Fruit fly (Drosophila melanogaster): ENCODE data around the gene CG13309.

The CG13309 gene

DNA sequence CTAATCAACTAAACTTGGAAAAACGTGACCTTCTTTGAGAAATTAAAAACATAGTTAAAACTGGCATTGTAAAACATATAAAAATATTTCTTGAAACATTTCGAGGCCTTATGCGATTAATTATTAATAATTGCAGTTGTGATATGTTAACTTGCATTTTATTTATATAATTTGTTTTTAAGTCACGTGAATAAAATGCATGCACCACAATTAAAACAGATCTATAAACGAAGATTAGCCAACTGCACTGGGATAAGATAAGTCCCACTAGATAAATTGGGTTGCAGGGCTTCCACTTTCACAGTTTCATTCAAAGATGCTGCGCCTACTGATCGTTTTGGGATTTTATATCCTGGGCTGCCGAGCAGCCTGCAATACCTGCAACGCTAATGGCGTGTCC lies at the start of gene CG13309:
CG13309 (plus strand) TSS at position 301 of the 400 bp plus-strand sequence.
- no peak for TF ChIP-seq ttk (optimal IDR thresholded peaks at IDR 0.05)
- no peak for TF ChIP-seq h (optimal IDR thresholded peaks at IDR 0.05)
- no peak for TF ChIP-seq Myc (optimal IDR thresholded peaks at IDR 0.05)
- no peak for TF ChIP-seq insv (optimal IDR thresholded peaks at IDR 0.05)
- TF ChIP-seq psq (optimal IDR thresholded peaks at IDR 0.05): no peak
- TF ChIP-seq Sin3A (optimal IDR thresholded peaks at IDR 0.05): no peak

DNA sequence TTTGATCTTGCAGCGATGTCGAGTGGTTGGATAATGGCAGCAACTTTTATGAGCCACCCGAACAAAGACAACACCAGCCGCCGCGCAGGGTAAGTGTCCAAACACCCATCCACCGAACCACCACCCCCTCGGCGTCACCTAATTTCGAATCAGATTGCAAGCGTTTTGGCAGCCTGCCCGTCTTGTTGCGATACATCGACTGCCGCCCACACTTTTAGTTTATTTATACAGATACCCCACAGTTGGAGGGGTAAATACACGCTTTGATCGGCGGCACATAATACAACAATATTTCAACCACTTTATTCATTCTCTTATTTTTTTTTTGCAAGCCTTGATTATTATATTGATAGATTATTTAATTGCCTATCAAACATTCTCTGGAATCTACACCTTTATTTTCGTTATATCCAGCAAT lies 47.1 kb upstream of the CG13309 start:
- TF ChIP-seq Sin3A (optimal IDR thresholded peaks at IDR 0.05) (no peak), ttk (optimal IDR thresholded peaks at IDR 0.05) (no peak), Myc (optimal IDR thresholded peaks at IDR 0.05) (no peak), insv (optimal IDR thresholded peaks at IDR 0.05) (no peak), psq (optimal IDR thresholded peaks at IDR 0.05) (no peak), h (optimal IDR thresholded peaks at IDR 0.05) (no peak)

DNA sequence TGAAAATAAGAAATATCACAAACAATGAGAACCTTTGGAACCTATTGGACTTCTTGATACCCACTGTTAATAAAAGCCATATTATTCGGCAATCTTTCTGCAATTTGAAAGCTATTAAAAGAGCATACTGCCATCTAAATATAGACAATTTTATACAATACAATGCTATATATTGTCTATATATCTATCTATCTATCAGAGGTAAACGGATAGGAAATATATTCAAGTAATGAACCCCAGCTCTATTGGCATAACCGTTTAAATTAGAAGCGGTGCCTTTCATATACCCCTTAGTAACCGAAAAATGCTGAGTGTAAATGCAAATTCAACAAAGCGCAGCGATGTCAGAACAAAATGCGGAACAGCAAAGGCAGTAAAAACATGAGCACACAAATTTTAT lies 46.4 kb upstream of the CG13309 start:
- TF ChIP-seq insv (optimal IDR thresholded peaks at IDR 0.05): no peak
- no peak for TF ChIP-seq ttk (optimal IDR thresholded peaks at IDR 0.05)
- no peak for TF ChIP-seq Myc (optimal IDR thresholded peaks at IDR 0.05)
- no peak for TF ChIP-seq h (optimal IDR thresholded peaks at IDR 0.05)
- no peak for TF ChIP-seq psq (optimal IDR thresholded peaks at IDR 0.05)
- TF ChIP-seq Sin3A (optimal IDR thresholded peaks at IDR 0.05): no peak

DNA sequence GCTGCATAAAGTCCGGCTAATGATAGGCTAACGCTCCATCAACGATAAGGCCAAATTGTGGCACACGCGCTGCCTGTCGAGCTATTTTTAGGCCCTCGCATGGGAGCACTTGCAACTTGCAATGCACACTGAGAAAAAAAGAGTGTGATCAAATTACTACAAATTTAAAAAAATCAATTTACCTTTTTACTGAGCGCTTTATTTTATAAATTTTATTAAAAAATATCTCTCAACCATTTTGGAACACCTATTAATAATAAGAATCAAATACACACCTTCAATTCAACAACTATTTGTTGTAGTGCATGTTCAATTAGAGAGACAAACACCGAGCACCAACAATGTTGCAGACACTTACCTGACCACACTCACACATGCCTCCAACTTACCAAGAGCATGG lies 44.7 kb upstream of the CG13309 start:
- TF ChIP-seq Myc (optimal IDR thresholded peaks at IDR 0.05): no peak
- no peak for TF ChIP-seq psq (optimal IDR thresholded peaks at IDR 0.05)
- no peak for TF ChIP-seq h (optimal IDR thresholded peaks at IDR 0.05)
- no peak for TF ChIP-seq ttk (optimal IDR thresholded peaks at IDR 0.05)
- TF ChIP-seq Sin3A (optimal IDR thresholded peaks at IDR 0.05): no peak
- no peak for TF ChIP-seq insv (optimal IDR thresholded peaks at IDR 0.05)

DNA sequence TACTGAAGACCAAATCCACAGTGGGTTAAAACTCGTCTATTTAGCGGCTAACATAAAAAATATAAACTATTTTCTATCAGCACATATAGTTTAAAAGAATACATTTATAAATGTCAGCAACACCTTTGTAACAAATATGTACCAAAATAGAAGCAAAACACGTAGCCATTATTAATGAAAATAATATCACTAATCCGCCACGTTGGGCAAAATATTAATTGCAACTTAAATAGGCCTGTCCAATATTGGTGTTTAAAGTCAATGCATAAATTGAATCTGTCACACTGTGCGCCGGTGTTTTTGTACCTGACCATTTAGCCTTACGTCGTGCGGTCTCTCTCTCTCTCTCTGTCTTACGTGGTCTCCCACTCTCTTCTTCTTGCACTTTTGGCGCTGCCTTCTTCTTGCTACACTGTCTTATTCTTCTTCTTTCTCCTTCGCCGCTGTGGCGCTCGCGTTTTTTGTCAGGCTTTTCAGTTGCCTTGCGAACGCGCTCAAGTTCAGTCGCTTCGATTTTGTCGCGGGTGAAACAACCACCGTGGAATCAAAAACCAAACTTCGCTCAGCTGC lies 44.1 kb upstream of the CG13309 start:
- no peak for TF ChIP-seq psq (optimal IDR thresholded peaks at IDR 0.05)
- TF ChIP-seq ttk (optimal IDR thresholded peaks at IDR 0.05): no peak
- no peak for TF ChIP-seq Myc (optimal IDR thresholded peaks at IDR 0.05)
- TF ChIP-seq insv (optimal IDR thresholded peaks at IDR 0.05): no peak
- TF ChIP-seq h (optimal IDR thresholded peaks at IDR 0.05): no peak

DNA sequence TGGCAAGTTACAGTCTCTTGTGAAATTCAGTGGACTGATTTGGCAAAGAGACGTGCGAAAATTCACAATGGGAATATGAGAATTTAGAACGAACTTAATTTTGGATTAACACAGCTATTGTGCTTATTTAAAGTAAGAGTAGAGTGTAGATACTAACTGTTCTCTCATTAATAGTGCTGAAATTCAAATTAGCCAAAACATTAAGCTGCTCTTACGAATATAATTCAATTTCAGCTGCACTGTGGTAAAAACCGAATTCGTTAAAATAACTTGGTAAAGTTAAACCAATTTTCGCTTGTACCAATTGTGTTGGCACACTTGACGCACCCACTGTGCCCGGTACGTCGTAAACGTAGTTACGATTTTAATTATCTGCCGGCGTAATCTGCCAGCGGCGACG lies 42.3 kb upstream of the CG13309 start:
- no peak for TF ChIP-seq ttk (optimal IDR thresholded peaks at IDR 0.05)
- TF ChIP-seq Myc (optimal IDR thresholded peaks at IDR 0.05): no peak
- TF ChIP-seq h (optimal IDR thresholded peaks at IDR 0.05): no peak
- TF ChIP-seq insv (optimal IDR thresholded peaks at IDR 0.05): no peak
- no peak for TF ChIP-seq psq (optimal IDR thresholded peaks at IDR 0.05)
- TF ChIP-seq Sin3A (optimal IDR thresholded peaks at IDR 0.05): no peak

DNA sequence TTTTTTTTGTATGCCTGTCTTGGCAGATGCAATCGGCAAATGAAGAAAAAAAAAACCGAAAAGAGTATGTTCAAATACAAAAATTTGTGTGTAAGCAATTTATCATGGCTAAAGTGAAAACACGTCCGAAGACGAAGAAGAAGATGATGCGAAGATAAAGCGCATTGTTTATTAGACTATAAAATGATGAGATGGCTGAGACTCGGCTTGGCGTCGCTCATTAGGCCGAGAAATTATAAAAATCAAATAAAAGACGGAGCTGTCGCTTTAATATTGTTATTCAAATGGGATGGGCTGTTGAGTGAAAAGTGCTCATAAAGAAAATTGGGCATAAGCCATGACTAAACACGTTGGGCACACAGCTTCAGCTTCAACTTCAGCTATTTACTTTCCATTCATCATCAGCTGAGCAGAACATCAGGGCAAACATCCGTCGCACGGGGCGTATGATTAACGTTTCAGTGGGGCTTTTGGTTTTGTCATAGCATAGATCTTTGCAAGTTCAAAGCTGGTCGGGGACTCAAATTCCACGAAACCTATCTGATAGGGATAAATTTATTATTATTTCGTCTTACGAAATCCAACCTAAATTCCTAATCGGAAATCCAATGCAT lies 39.5 kb upstream of the CG13309 start:
- TF ChIP-seq h (optimal IDR thresholded peaks at IDR 0.05) (no peak), Sin3A (optimal IDR thresholded peaks at IDR 0.05) (no peak), ttk (optimal IDR thresholded peaks at IDR 0.05) (no peak), Myc (optimal IDR thresholded peaks at IDR 0.05) (no peak), psq (optimal IDR thresholded peaks at IDR 0.05) (no peak), insv (optimal IDR thresholded peaks at IDR 0.05) (no peak)

DNA sequence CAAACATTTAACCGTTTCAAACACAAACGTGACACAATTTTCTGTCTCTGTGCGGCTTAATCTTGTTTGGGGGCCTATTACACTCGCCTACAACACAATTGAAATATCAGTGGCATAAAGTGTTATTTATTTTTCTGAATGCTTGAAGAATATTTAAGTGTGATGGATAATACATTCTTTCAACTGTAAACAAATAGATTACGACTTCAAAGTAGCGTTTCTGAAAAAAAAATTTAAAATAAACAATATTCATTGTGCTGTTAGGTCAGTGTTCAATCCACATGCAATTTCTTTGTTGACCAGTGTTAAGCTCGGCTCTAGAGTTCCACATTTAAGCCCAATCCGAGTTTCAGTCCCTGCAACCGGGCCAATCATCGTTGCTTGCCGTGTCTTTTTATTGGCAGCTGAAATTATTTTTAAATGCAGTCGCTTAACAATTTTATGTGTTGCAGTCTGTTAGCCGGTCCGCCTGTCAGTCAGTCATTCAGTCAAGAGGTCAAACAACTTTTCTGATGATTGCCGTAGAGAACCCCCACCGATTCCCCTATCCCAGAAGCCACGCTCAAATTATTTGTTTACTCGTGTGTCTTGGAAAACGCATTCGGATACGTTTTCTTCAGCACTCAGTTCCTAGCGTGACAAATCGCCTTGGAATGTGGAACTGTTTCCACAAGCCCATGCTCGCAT lies 37.1 kb upstream of the CG13309 start:
- TF ChIP-seq psq (optimal IDR thresholded peaks at IDR 0.05) (no peak), insv (optimal IDR thresholded peaks at IDR 0.05) (no peak), ttk (optimal IDR thresholded peaks at IDR 0.05) (no peak), h (optimal IDR thresholded peaks at IDR 0.05) (no peak), Myc (optimal IDR thresholded peaks at IDR 0.05) (no peak)

DNA sequence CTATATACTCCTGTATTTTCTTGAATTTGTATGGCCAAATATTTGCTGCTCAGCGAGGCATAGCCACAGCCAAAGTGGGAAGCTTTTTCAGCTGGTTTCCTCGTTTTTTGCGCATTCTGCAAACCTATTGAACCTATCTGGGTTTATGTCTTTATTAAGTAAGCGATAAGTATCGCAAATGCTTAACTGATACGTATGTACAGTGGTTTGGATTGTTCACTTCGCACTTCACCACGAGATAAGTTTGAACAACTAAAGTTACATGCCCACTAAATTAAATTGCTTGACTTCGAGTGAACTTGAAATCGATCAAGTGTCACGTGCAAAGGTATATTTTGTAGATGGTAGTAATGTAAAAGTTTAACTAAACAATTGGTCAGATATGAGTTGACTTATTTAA lies 36.5 kb upstream of the CG13309 start:
- TF ChIP-seq ttk (optimal IDR thresholded peaks at IDR 0.05): no peak
- TF ChIP-seq h (optimal IDR thresholded peaks at IDR 0.05): no peak
- no peak for TF ChIP-seq Sin3A (optimal IDR thresholded peaks at IDR 0.05)
- TF ChIP-seq insv (optimal IDR thresholded peaks at IDR 0.05): no peak
- no peak for TF ChIP-seq Myc (optimal IDR thresholded peaks at IDR 0.05)
- TF ChIP-seq psq (optimal IDR thresholded peaks at IDR 0.05): no peak

DNA sequence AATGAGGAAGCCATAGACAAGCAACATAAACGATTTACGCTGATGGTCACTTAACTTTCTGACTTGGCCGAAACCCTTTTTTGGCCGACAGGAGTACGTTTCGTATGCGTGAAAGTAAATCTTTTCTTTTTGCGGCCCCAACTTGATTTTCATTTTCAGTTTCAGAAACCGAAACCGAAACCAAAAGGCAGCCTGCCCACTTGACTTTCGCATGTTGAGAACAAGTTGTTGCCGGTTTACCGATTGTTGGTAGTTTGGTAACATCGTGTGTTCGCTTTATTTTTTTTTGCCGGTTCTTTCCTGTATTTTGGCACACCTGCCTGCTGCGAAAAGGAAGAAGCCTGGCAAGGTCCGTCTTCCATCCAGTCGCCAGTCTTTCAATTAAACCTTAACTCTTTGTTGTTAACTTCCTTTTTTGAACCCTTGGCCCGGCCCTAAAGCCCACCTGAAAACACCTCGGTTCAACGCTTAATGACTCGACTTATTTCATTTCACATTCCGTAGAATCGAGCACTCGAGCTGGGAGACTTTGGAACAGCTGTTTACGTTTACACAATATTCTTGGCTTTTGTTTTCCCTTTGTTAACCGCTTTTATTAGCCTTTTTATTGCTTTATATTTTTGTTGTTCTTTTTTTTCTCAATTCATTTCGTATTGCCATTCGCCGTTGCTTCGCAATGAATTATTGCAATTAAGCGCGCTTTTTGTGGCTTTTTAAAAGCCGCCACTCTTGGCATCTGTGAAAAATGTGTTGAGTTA lies 35.0 kb upstream of the CG13309 start:
- TF ChIP-seq psq (optimal IDR thresholded peaks at IDR 0.05): no peak
- no peak for TF ChIP-seq ttk (optimal IDR thresholded peaks at IDR 0.05)
- TF ChIP-seq insv (optimal IDR thresholded peaks at IDR 0.05): no peak
- TF ChIP-seq Myc (optimal IDR thresholded peaks at IDR 0.05): no peak
- no peak for TF ChIP-seq h (optimal IDR thresholded peaks at IDR 0.05)
- TF ChIP-seq Sin3A (optimal IDR thresholded peaks at IDR 0.05): no peak

DNA sequence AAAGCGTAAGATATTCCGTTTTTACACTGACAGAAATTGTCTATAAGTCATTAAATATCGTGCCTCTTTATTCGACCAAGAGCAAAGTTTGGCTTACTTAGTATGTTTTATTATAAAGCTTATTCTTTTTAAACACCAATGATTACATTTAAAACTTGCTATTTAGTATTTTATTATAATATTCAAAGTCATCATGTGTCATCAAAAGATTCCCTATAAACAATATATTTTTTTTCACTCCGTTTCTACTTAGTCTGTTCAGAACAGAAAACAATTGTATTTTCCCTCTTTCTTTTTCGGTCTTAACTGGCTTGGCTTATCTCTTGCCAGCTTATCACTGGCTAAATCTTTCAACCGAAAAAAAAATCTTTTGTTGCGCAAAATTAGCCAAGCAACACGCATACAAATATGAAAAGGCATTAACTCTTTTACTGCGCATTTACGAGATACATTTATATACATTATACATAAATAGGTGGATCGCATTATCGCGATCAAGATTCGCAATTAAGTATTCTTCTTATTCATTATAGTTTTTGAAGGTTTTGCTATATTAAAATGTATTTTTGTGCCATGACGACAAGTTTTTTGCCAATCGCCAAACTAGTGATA lies 32.8 kb upstream of the CG13309 start:
- TF ChIP-seq ttk (optimal IDR thresholded peaks at IDR 0.05): no peak
- no peak for TF ChIP-seq psq (optimal IDR thresholded peaks at IDR 0.05)

Measured in Kc167 (cell line).